Worm (Caenorhabditis elegans): Measurements from ENCODE around the gene F19B2.6.

The F19B2.6 gene

ce11 chrV:20158223-20158622 lies at the start of gene F19B2.6:
Gene F19B2.6 (plus strand): TSS chrV:20158523.
- TF ChIP-seq nhr-77 (tag; optimal IDR thresholded peaks at IDR 0.05): no peak
- TF ChIP-seq blmp-1 (tag; optimal IDR thresholded peaks at IDR 0.05; ENCODE audit: insufficient read depth): no peak
- no peak for TF ChIP-seq crh-2 (tag; optimal IDR thresholded peaks at IDR 0.05)
- no peak for TF ChIP-seq nhr-10 (tag; optimal IDR thresholded peaks at IDR 0.05)
- TF ChIP-seq unc-62 (GFP tag; optimal IDR thresholded peaks at IDR 0.05): no peak
- no peak for TF ChIP-seq unc-55 (GFP tag; optimal IDR thresholded peaks at IDR 0.05)
- TF ChIP-seq nhr-12 (tag; optimal IDR thresholded peaks at IDR 0.05): no peak
- no peak for TF ChIP-seq nhr-25 (tag; optimal IDR thresholded peaks at IDR 0.05)
- no peak for TF ChIP-seq egl-27 (tag; optimal IDR thresholded peaks at IDR 0.05)
- TF ChIP-seq elt-1 (tag; optimal IDR thresholded peaks at IDR 0.05): no peak
- TF ChIP-seq ztf-1 (GFP tag; conservative IDR thresholded peaks at IDR 0.05): no peak
- no peak for TF ChIP-seq Y55F3AM.14 (GFP tag; optimal IDR thresholded peaks at IDR 0.05)
- TF ChIP-seq C34F6.9 (tag; optimal IDR thresholded peaks at IDR 0.05): no peak
- no peak for TF ChIP-seq R02D3.7 (tag; optimal IDR thresholded peaks at IDR 0.05)
- no peak for TF ChIP-seq gmeb-1 (tag; optimal IDR thresholded peaks at IDR 0.05)
- TF ChIP-seq snpc-4 (tag; optimal IDR thresholded peaks at IDR 0.05): no peak
- TF ChIP-seq alr-1 (tag; optimal IDR thresholded peaks at IDR 0.05): no peak
- TF ChIP-seq nhr-237 (tag; optimal IDR thresholded peaks at IDR 0.05): no peak
- no peak for TF ChIP-seq dmd-4 (tag; optimal IDR thresholded peaks at IDR 0.05)

DNA sequence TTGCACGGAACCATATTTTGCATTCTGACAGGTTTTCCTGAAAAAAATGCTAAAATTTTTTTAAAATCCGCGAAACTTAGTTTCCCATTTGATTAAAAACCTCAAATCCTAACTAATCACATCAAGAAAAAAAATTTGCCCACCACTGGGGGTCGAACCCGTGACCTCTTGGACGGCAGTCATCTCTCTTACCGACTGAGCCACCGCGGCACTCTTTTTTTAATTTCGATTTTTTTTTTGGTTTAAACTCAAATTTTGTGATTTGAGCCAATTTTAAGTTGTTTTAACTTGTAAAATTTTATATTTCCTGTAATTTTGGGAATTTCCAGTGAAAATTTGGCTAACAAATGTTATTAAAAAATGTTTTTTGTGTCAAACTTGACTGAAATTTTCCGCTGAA lies 38.6 kb upstream of the F19B2.6 start:
- no peak for TF ChIP-seq crh-2 (tag; optimal IDR thresholded peaks at IDR 0.05)
- TF ChIP-seq F13H6.1 (tag; optimal IDR thresholded peaks at IDR 0.05): no peak
- no peak for TF ChIP-seq elt-1 (tag; optimal IDR thresholded peaks at IDR 0.05)
- TF ChIP-seq ztf-4 (tag; optimal IDR thresholded peaks at IDR 0.05): no peak
- no peak for TF ChIP-seq sma-9 (GFP tag; optimal IDR thresholded peaks at IDR 0.05)
- no peak for TF ChIP-seq sma-9 (tag; optimal IDR thresholded peaks at IDR 0.05)
- TF ChIP-seq gmeb-1 (tag; optimal IDR thresholded peaks at IDR 0.05): no peak
- TF ChIP-seq unc-55 (GFP tag; optimal IDR thresholded peaks at IDR 0.05): no peak
- no peak for TF ChIP-seq nhr-12 (tag; optimal IDR thresholded peaks at IDR 0.05)
- no peak for TF ChIP-seq C34F6.9 (tag; optimal IDR thresholded peaks at IDR 0.05)
- no peak for TF ChIP-seq aly-2 (tag; optimal IDR thresholded peaks at IDR 0.05)
- no peak for TF ChIP-seq unc-39 (tag; optimal IDR thresholded peaks at IDR 0.05)
- TF ChIP-seq snpc-4 (tag; optimal IDR thresholded peaks at IDR 0.05): no peak
- TF ChIP-seq ceh-16 (tag; optimal IDR thresholded peaks at IDR 0.05): no peak

DNA sequence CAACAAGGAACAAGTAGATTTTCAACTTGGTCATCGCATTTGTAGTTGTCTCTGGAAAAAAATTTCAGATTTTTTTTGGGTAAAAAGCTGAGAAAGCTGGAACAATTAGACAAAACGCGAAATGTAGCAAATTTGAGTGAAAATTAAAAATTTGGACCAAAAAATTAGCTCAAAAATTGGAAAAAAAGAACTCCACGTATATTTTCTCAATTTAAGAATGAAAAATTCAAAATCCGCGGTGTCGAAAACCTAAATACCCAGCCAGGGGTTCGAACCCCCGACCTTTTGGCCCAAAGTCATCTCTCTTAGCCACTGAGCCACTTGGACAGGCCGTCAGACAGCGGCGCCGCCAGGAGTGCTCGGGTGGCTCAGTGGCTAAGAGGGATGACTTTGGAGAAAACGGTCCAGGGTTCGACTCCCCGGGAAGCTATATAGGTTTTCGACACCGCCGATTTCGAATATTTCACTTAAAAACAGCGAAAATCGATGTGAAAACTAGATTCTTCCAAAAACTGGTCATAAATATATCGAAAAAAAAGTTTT lies 37.6 kb upstream of the F19B2.6 start, which contains the start of gene ncx-1:
Gene ncx-1 (minus strand): TSS at position 51 of the 543 bp plus-strand sequence.
- TF ChIP-seq F13H6.1 (tag; optimal IDR thresholded peaks at IDR 0.05) (no peak), unc-39 (tag; optimal IDR thresholded peaks at IDR 0.05) (no peak), zag-1 (tag; optimal IDR thresholded peaks at IDR 0.05) (no peak), snpc-4 (tag; optimal IDR thresholded peaks at IDR 0.05) (no peak), ama-1 (optimal IDR thresholded peaks at IDR 0.05) (no peak), nhr-237 (tag; optimal IDR thresholded peaks at IDR 0.05) (no peak), mbf-1 (tag; optimal IDR thresholded peaks at IDR 0.05) (no peak), crh-2 (tag; optimal IDR thresholded peaks at IDR 0.05) (no peak), lsy-2 (tag; optimal IDR thresholded peaks at IDR 0.05) (no peak), elt-1 (tag; optimal IDR thresholded peaks at IDR 0.05) (no peak), dmd-4 (tag; optimal IDR thresholded peaks at IDR 0.05) (no peak), R02D3.7 (tag; optimal IDR thresholded peaks at IDR 0.05) (no peak)

- TF ChIP-seq peb-1 (tag; optimal IDR thresholded peaks at IDR 0.05): no peak
- no peak for TF ChIP-seq nhr-129 (tag; optimal IDR thresholded peaks at IDR 0.05)
- TF ChIP-seq sma-9 (GFP tag; optimal IDR thresholded peaks at IDR 0.05): no peak
- no peak for TF ChIP-seq sma-9 (tag; optimal IDR thresholded peaks at IDR 0.05)
- TF ChIP-seq unc-55 (GFP tag; optimal IDR thresholded peaks at IDR 0.05): no peak
- TF ChIP-seq ztf-4 (tag; optimal IDR thresholded peaks at IDR 0.05): no peak
- TF ChIP-seq elt-1 (tag; optimal IDR thresholded peaks at IDR 0.05): no peak
- no peak for TF ChIP-seq unc-62 (GFP tag; optimal IDR thresholded peaks at IDR 0.05)
- TF ChIP-seq ZK546.5 (tag; optimal IDR thresholded peaks at IDR 0.05): no peak
- TF ChIP-seq nhr-21 (tag; optimal IDR thresholded peaks at IDR 0.05): no peak
- no peak for TF ChIP-seq egl-27 (tag; optimal IDR thresholded peaks at IDR 0.05)
- no peak for TF ChIP-seq mdl-1 (tag; optimal IDR thresholded peaks at IDR 0.05)
- TF ChIP-seq F13H6.1 (tag; optimal IDR thresholded peaks at IDR 0.05): no peak
- no peak for TF ChIP-seq sma-3 (GFP tag; optimal IDR thresholded peaks at IDR 0.05)
- TF ChIP-seq ceh-16 (tag; optimal IDR thresholded peaks at IDR 0.05): no peak
- TF ChIP-seq sem-4 (tag; optimal IDR thresholded peaks at IDR 0.05): no peak
- TF ChIP-seq skn-1 (tag; optimal IDR thresholded peaks at IDR 0.05): no peak
Observed at ce11 chrV:20123010-20123409, 35.3 kb upstream of the F19B2.6 start.
